Fruit fly (Drosophila melanogaster) whole organism, embryonic: Measurements from ENCODE around the gene Eato.

Source experiments
- Antp ChIP-seq: fragments of 200-800 bp; sonication (Bioruptor generic); optimal IDR thresholded peaks from 3 replicates; lab custom pipeline; 2016; ENCODE audit warnings: missing biosample characterization, missing genetic modification characterization
- CG10209 ChIP-seq: fragments of 200-800 bp; sonication (Bioruptor generic); optimal IDR thresholded peaks from 3 replicates; lab custom pipeline; 2017; ENCODE audit warnings: missing biosample characterization, mild to moderate bottlenecking, missing genetic modification characterization, missing genetic modification reagents
- CG12299 ChIP-seq: fragments of 200-800 bp; sonication (Bioruptor generic); optimal IDR thresholded peaks from 2 replicates; lab custom pipeline; 2018; ENCODE audit warnings: missing biosample characterization, mild to moderate bottlenecking, missing genetic modification characterization
- CG1233 ChIP-seq: fragments of 200-800 bp; sonication (Bioruptor generic); optimal IDR thresholded peaks from 4 replicates; lab custom pipeline; 2018; ENCODE audit warnings: missing biosample characterization, mild to moderate bottlenecking, missing genetic modification characterization
- CG12942 ChIP-seq: fragments of 200-800 bp; sonication (Bioruptor generic); optimal IDR thresholded peaks from 3 replicates; lab custom pipeline; 2016; ENCODE audit warnings: missing biosample characterization, missing genetic modification characterization
- CG15514 ChIP-seq: fragments of 200-800 bp; sonication (Bioruptor generic); optimal IDR thresholded peaks from 3 replicates; lab custom pipeline; 2017; ENCODE audit warnings: missing biosample characterization, missing genetic modification characterization, mild to moderate bottlenecking, moderate library complexity, missing genetic modification reagents
- CG15696 ChIP-seq: fragments of 200-800 bp; sonication (Bioruptor generic); optimal IDR thresholded peaks from 2 replicates; lab custom pipeline; 2019; ENCODE audit warnings: missing biosample characterization, mild to moderate bottlenecking, missing genetic modification characterization, moderate library complexity
- CG17359 ChIP-seq: fragments of 200-800 bp; sonication (Bioruptor generic); optimal IDR thresholded peaks from 3 replicates; lab custom pipeline; 2018; ENCODE audit warnings: missing biosample characterization, mild to moderate bottlenecking, missing genetic modification characterization, moderate library complexity
- CG2712 ChIP-seq: fragments of 200-800 bp; optimal IDR thresholded peaks from 3 replicates; lab custom pipeline; 2019; ENCODE audit warnings: missing biosample characterization, mild to moderate bottlenecking, missing genetic modification characterization, moderate library complexity
- CG32772 ChIP-seq: fragments of 200-800 bp; sonication (Bioruptor generic); IDR thresholded peaks from 2 replicates; pipeline ENCODE4 v1.3.6; 2022; ENCODE audit warnings: missing biosample characterization, missing genetic modification characterization
- CG34376 ChIP-seq: fragments of 200-800 bp; sonication (Bioruptor generic); optimal IDR thresholded peaks from 2 replicates; lab custom pipeline; 2018; ENCODE audit warnings: missing biosample characterization, mild to moderate bottlenecking, missing genetic modification characterization
- CG3995 ChIP-seq: fragments of 200-800 bp; sonication (Bioruptor generic); optimal IDR thresholded peaks from 3 replicates; lab custom pipeline; 2016; ENCODE audit warnings: missing biosample characterization, missing genetic modification characterization
- CG5180 ChIP-seq: fragments of 200-800 bp; sonication (Bioruptor generic); optimal IDR thresholded peaks from 3 replicates; lab custom pipeline; 2017; ENCODE audit warnings: missing biosample characterization, missing genetic modification characterization, mild to moderate bottlenecking, moderate library complexity, missing genetic modification reagents
- CG6791 ChIP-seq: fragments of 200-800 bp; sonication (Bioruptor generic); IDR thresholded peaks from 3 replicates; pipeline ENCODE4 v1.3.6; 2022; ENCODE audit warnings: missing biosample characterization, missing genetic modification characterization; ENCODE audit not compliant: partially characterized antibody
- CG7839 ChIP-seq: fragments of 200-800 bp; sonication (Bioruptor generic); optimal IDR thresholded peaks from 3 replicates; lab custom pipeline; 2018; ENCODE audit warnings: missing biosample characterization, mild to moderate bottlenecking, missing genetic modification characterization, moderate library complexity
- CG8281 ChIP-seq: fragments of 200-800 bp; sonication (Bioruptor generic); optimal IDR thresholded peaks from 2 replicates; lab custom pipeline; 2018; ENCODE audit warnings: missing biosample characterization, mild to moderate bottlenecking, missing genetic modification characterization, moderate library complexity
- CG9609 ChIP-seq: fragments of 200-800 bp; sonication (Bioruptor generic); optimal IDR thresholded peaks from 3 replicates; lab custom pipeline; 2016; ENCODE audit warnings: missing biosample characterization, missing genetic modification characterization
- CG9797 ChIP-seq: fragments of 200-800 bp; sonication (Bioruptor generic); optimal IDR thresholded peaks from 3 replicates; lab custom pipeline; 2018; ENCODE audit warnings: missing biosample characterization, mild to moderate bottlenecking, missing genetic modification characterization
- CG9876 ChIP-seq: fragments of 200-800 bp; sonication (Bioruptor generic); optimal IDR thresholded peaks from 2 replicates; lab custom pipeline; 2016; ENCODE audit warnings: missing biosample characterization, missing genetic modification characterization
- CG9932 ChIP-seq: fragments of 200-800 bp; sonication (Bioruptor generic); IDR thresholded peaks from 2 replicates; pipeline ENCODE4 v1.3.6; 2022; ENCODE audit warnings: missing biosample characterization, missing genetic modification characterization
- Doc2 ChIP-seq: fragments of 200-800 bp; sonication (Bioruptor generic); IDR thresholded peaks from 2 replicates; pipeline ENCODE4 v1.3.6; 2022; ENCODE audit warnings: missing biosample characterization, missing genetic modification characterization
- Dp ChIP-seq: fragments of 200-800 bp; sonication (Bioruptor generic); optimal IDR thresholded peaks from 2 replicates; lab custom pipeline; 2018; ENCODE audit warnings: missing biosample characterization, mild to moderate bottlenecking, missing genetic modification characterization, moderate library complexity
- Dref ChIP-seq: fragments of 200-800 bp; sonication (Bioruptor generic); IDR thresholded peaks from 2 replicates; pipeline ENCODE4 v1.3.6; 2022; ENCODE audit warnings: missing biosample characterization, missing genetic modification characterization
- GATAe ChIP-seq: fragments of 200-800 bp; sonication (Bioruptor generic); conservative IDR thresholded peaks from 2 replicates; pipeline ENCODE4 v1.3.6; 2022; ENCODE audit warnings: missing biosample characterization, missing genetic modification characterization
- H2.0 ChIP-seq: fragments of 200-800 bp; sonication (Bioruptor generic); IDR thresholded peaks from 2 replicates; pipeline ENCODE4 v1.3.6; 2022; ENCODE audit warnings: missing biosample characterization, missing genetic modification characterization
- MESR4 ChIP-seq: fragments of 200-800 bp; sonication (Bioruptor generic); optimal IDR thresholded peaks from 2 replicates; lab custom pipeline; 2018; ENCODE audit warnings: missing biosample characterization, mild to moderate bottlenecking, missing genetic modification characterization, moderate library complexity
- NFAT ChIP-seq: fragments of 200-800 bp; sonication (Bioruptor generic); IDR thresholded peaks from 2 replicates; pipeline ENCODE4 v1.3.6; 2022; ENCODE audit warnings: missing biosample characterization, missing genetic modification characterization
- NfI ChIP-seq: fragments of 200-800 bp; sonication (Bioruptor generic); optimal IDR thresholded peaks from 3 replicates; lab custom pipeline; 2018; ENCODE audit warnings: missing biosample characterization, mild to moderate bottlenecking, missing genetic modification characterization, moderate library complexity
- Oli ChIP-seq: fragments of 200-800 bp; sonication (Bioruptor generic); optimal IDR thresholded peaks from 2 replicates; lab custom pipeline; 2018; ENCODE audit warnings: missing biosample characterization, mild to moderate bottlenecking, missing genetic modification characterization, moderate library complexity
- Pdp1 ChIP-seq, 2 experiments: fragments of 200-800 bp; sonication (Bioruptor generic); optimal IDR thresholded peaks; 3 replicates each; lab custom pipeline; 2016; ENCODE audit warnings: missing biosample characterization in 2 of 2, missing genetic modification characterization in 2 of 2, mild to moderate bottlenecking in 1 of 2, moderate library complexity in 1 of 2
- Poxn ChIP-seq: fragments of 200-800 bp; sonication (Bioruptor generic); IDR thresholded peaks from 2 replicates; pipeline ENCODE4 v1.3.6; 2022; ENCODE audit warnings: missing biosample characterization, missing genetic modification characterization
- Six4 ChIP-seq: fragments of 200-800 bp; sonication (Bioruptor generic); optimal IDR thresholded peaks from 2 replicates; lab custom pipeline; 2016; ENCODE audit warnings: missing biosample characterization, missing genetic modification characterization
- abd-A ChIP-seq: fragments of 200-800 bp; sonication (Bioruptor generic); optimal IDR thresholded peaks from 3 replicates; lab custom pipeline; 2019; ENCODE audit warnings: missing biosample characterization, mild to moderate bottlenecking, missing genetic modification characterization, moderate library complexity
- ato ChIP-seq: fragments of 200-800 bp; sonication (Bioruptor generic); IDR thresholded peaks from 2 replicates; pipeline ENCODE4 v1.3.6; 2022; ENCODE audit warnings: missing biosample characterization, missing genetic modification characterization; ENCODE audit not compliant: partially characterized antibody
- bcd ChIP-seq: fragments of 200-800 bp; sonication (Bioruptor generic); optimal IDR thresholded peaks from 2 replicates; lab custom pipeline; 2017; ENCODE audit warnings: missing biosample characterization, mild to moderate bottlenecking, missing genetic modification characterization
- cas ChIP-seq: fragments of 200-800 bp; sonication (Bioruptor generic); IDR thresholded peaks from 2 replicates; pipeline ENCODE4 v1.3.6; 2022; ENCODE audit warnings: missing biosample characterization, missing genetic modification characterization
- cato ChIP-seq: fragments of 200-800 bp; sonication (Bioruptor generic); optimal IDR thresholded peaks from 2 replicates; lab custom pipeline; 2016; ENCODE audit warnings: missing biosample characterization, missing genetic modification characterization, borderline replicate concordance
- chinmo ChIP-seq: fragments of 200-800 bp; sonication (Bioruptor generic); IDR thresholded peaks from 4 replicates; pipeline ENCODE4 v1.3.6; 2022; ENCODE audit warnings: missing biosample characterization, missing genetic modification characterization; ENCODE audit not compliant: partially characterized antibody
- dm ChIP-seq: fragments of 200-800 bp; sonication (Bioruptor generic); optimal IDR thresholded peaks from 3 replicates; lab custom pipeline; 2016; ENCODE audit warnings: missing biosample characterization, missing genetic modification characterization
- en ChIP-seq: fragments of 200-800 bp; sonication (Bioruptor generic); optimal IDR thresholded peaks from 2 replicates; lab custom pipeline; 2016; ENCODE audit warnings: missing biosample characterization, missing genetic modification characterization
- gsb-n ChIP-seq: fragments of 200-800 bp; sonication (Bioruptor generic); optimal IDR thresholded peaks from 3 replicates; lab custom pipeline; 2018; ENCODE audit warnings: missing biosample characterization, mild to moderate bottlenecking, missing genetic modification characterization
- kni ChIP-seq: fragments of 200-800 bp; sonication (Bioruptor generic); optimal IDR thresholded peaks from 3 replicates; lab custom pipeline; 2017; ENCODE audit warnings: mild to moderate bottlenecking, missing biosample characterization, missing genetic modification reagents, missing genetic modification characterization
- knrl ChIP-seq: fragments of 200-800 bp; sonication (Bioruptor generic); IDR thresholded peaks from 3 replicates; pipeline ENCODE4 v1.3.6; 2022; ENCODE audit warnings: missing biosample characterization, missing genetic modification characterization; ENCODE audit not compliant: partially characterized antibody
- rib ChIP-seq: fragments of 200-800 bp; sonication (Bioruptor generic); IDR thresholded peaks from 2 replicates; pipeline ENCODE4 v1.3.6; 2022; ENCODE audit warnings: missing biosample characterization, missing genetic modification characterization
- schlank ChIP-seq: fragments of 200-800 bp; sonication (Bioruptor generic); optimal IDR thresholded peaks from 2 replicates; lab custom pipeline; 2018; ENCODE audit warnings: missing biosample characterization, mild to moderate bottlenecking, missing genetic modification characterization
- seq ChIP-seq: fragments of 200-800 bp; sonication (Bioruptor generic); IDR thresholded peaks from 2 replicates; pipeline ENCODE4 v1.3.6; 2022; ENCODE audit warnings: missing biosample characterization, missing genetic modification characterization
- sisA ChIP-seq: fragments of 200-800 bp; sonication (Bioruptor generic); IDR thresholded peaks from 2 replicates; pipeline ENCODE4 v1.3.6; 2022; ENCODE audit warnings: missing biosample characterization, missing genetic modification characterization
- stwl ChIP-seq: fragments of 200-800 bp; sonication (Bioruptor generic); optimal IDR thresholded peaks from 3 replicates; lab custom pipeline; 2018; ENCODE audit warnings: missing biosample characterization, mild to moderate bottlenecking, missing genetic modification characterization, moderate library complexity
- tio ChIP-seq: fragments of 200-800 bp; sonication (Bioruptor generic); optimal IDR thresholded peaks from 2 replicates; lab custom pipeline; 2017; ENCODE audit warnings: missing biosample characterization, missing genetic modification characterization, inconsistent platforms
- wor ChIP-seq: fragments of 200-800 bp; sonication (Bioruptor generic); IDR thresholded peaks from 2 replicates; pipeline ENCODE4 v1.3.6; 2022; ENCODE audit warnings: missing biosample characterization, missing genetic modification characterization
- yki ChIP-seq: fragments of >200 bp; optimal IDR thresholded peaks from 3 replicates; lab custom pipeline; 2018

Eato gene

DNA sequence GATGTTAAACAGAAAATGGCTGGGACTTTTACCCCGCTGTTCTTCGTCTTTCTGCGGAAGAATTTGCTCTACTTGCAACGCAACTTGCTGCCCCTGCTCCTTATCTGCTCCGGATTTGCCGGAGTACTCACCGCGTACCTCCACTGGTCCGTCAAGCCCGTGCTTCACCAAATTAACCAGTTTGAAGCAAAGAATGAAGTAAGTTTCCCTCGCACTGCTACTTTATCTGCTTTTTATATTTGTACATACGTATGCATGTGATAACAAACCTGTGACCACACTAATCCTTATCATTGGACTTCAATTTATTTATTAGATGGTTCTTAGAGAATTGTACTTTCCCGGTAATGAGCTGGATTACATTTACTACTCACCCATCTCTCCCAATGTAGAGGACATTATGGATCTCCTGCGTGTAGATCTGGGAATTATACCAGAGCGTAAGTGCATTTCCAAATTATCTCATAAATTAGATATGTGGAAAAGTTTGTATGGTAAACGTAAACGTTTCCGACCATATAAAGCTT lies 334 bp downstream of the Eato start, which contains the start of gene CG16890 (continued):
- TF ChIP-seq Antp (GFP tag; lab: Kevin White, UChicago) (no peak), wor (GFP tag; lab: Robert Waterston, UW) (no peak), CG9609 (GFP tag; lab: Kevin White, UChicago) (no peak), gsb-n (tag; lab: Kevin White, UChicago) (no peak), MESR4 (GFP tag; lab: Kevin White, UChicago) (peak; percentile 90), CG9797 (GFP tag; lab: Kevin White, UChicago) (no peak), CG10209 (no peak), CG7839 (tag; lab: Kevin White, UChicago) (no peak), CG32772 (GFP tag; lab: Robert Waterston, UW) (no peak), seq (GFP tag; lab: Robert Waterston, UW) (no peak), tio (no peak), ato (GFP tag; lab: Robert Waterston, UW) (no peak), dm (GFP tag; lab: Kevin White, UChicago) (no peak), CG3995 (GFP tag; lab: Kevin White, UChicago) (peak; percentile 81), CG1233 (GFP tag; lab: Kevin White, UChicago) (no peak), CG15514 (peak; percentile 17), CG8281 (tag; lab: Kevin White, UChicago) (no peak), CG12942 (GFP tag; lab: Kevin White, UChicago) (no peak), cato (GFP tag; lab: Kevin White, UChicago) (no peak), H2.0 (GFP tag; lab: Robert Waterston, UW) (no peak), knrl (GFP tag; lab: Robert Waterston, UW) (0 out of 3 replicates have a peak, but pooled peaks have one; percentile 6), CG2712 (no peak), Dref (no peak), CG9876 (GFP tag; lab: Kevin White, UChicago) (no peak), en (GFP tag; lab: Kevin White, UChicago) (no peak), Pdp1 (GFP tag; optimal IDR thresholded peaks at IDR 0.05; lab: Kevin White, UChicago) (peak in 1 of 2 experiments; percentile 14), bcd (no peak), stwl (no peak), CG5180 (GFP tag; lab: Kevin White, UChicago) (no peak), Poxn (no peak), sisA (GFP tag; lab: Robert Waterston, UW) (no peak), NfI (no peak), CG9932 (GFP tag; lab: Robert Waterston, UW) (no peak), CG12299 (no peak), abd-A (tag; lab: Kevin White, UChicago) (no peak), rib (GFP tag; lab: Robert Waterston, UW) (no peak), yki (lab: Kevin White, UChicago) (no peak), GATAe (GFP tag; lab: Robert Waterston, UW) (peak; percentile 65), CG6791 (GFP tag; lab: Robert Waterston, UW) (peak; percentile 50; the same call in 1 of the 3 replicates), CG15696 (tag; lab: Kevin White, UChicago) (no peak), cas (GFP tag; lab: Robert Waterston, UW) (no peak), chinmo (no peak), Dp (GFP tag; lab: Kevin White, UChicago) (no peak), Doc2 (GFP tag; lab: Robert Waterston, UW) (no peak), CG34376 (peak; percentile 73), CG17359 (tag; lab: Kevin White, UChicago) (no peak), Six4 (no peak), Oli (tag; lab: Kevin White, UChicago) (no peak), schlank (tag; lab: Kevin White, UChicago) (no peak), NFAT (GFP tag; lab: Robert Waterston, UW) (no peak), kni (GFP tag; lab: Kevin White, UChicago) (no peak)
